Fruit fly (Drosophila melanogaster): ENCODE measurements around the gene CG45079.
A peak's percentile ranks its signal among the peaks of the same experiment; 100 is the strongest.

dm6 chr3R:17116231-17116630, 8.0 kb upstream of the CG45079 start:
- no peak for TF ChIP-seq fkh (GFP tag; optimal IDR thresholded peaks at IDR 0.05)
- no peak for TF ChIP-seq CG15336 (GFP tag; IDR thresholded peaks at IDR 0.05)
- no peak for TF ChIP-seq CG6854 (GFP tag; optimal IDR thresholded peaks at IDR 0.05)
- TF ChIP-seq CG31627 (GFP tag; optimal IDR thresholded peaks at IDR 0.05), result no peak
- no peak for TF ChIP-seq Gug (GFP tag; IDR thresholded peaks at IDR 0.05)
- TF ChIP-seq Eip78C (GFP tag), result peak; percentile 55
- TF ChIP-seq Sox102F (GFP tag; optimal IDR thresholded peaks at IDR 0.05), result no peak
